Worm (Caenorhabditis elegans): ENCODE data around the gene fbxa-105.

Gene fbxa-105

ce11 chrV:7355464-7355863 lies 36.4 kb downstream of the fbxa-105 start, which contains the start of gene tag-293:
Gene tag-293, minus strand, starts transcription at chrV:7355564.
- no peak for TF ChIP-seq nhr-28 (tag; optimal IDR thresholded peaks at IDR 0.05)
- TF ChIP-seq nhr-12 (tag; optimal IDR thresholded peaks at IDR 0.05) = no peak
- no peak for TF ChIP-seq nhr-85 (tag)
- TF ChIP-seq zip-4 (GFP tag; optimal IDR thresholded peaks at IDR 0.05) = no peak
- no peak for TF ChIP-seq aly-2 (tag; optimal IDR thresholded peaks at IDR 0.05)
- no peak for TF ChIP-seq unc-86 (tag; optimal IDR thresholded peaks at IDR 0.05)
- TF ChIP-seq aha-1 (tag; optimal IDR thresholded peaks at IDR 0.05) = no peak
- TF ChIP-seq tlp-1 (tag; optimal IDR thresholded peaks at IDR 0.05) = no peak
- TF ChIP-seq nhr-77 (tag; optimal IDR thresholded peaks at IDR 0.05) = no peak
- no peak for TF ChIP-seq swsn-7 (tag; optimal IDR thresholded peaks at IDR 0.05)
- no peak for TF ChIP-seq egl-13 (tag; optimal IDR thresholded peaks at IDR 0.05)
- TF ChIP-seq lin-39 (tag; optimal IDR thresholded peaks at IDR 0.05) = no peak

- TF ChIP-seq aha-1 (tag; optimal IDR thresholded peaks at IDR 0.05) (no peak), pqm-1 (tag; optimal IDR thresholded peaks at IDR 0.05) (no peak), vab-15 (tag; optimal IDR thresholded peaks at IDR 0.05) (no peak), nhr-237 (tag; optimal IDR thresholded peaks at IDR 0.05) (no peak), lsy-2 (tag; optimal IDR thresholded peaks at IDR 0.05) (no peak), egl-27 (tag; optimal IDR thresholded peaks at IDR 0.05) (no peak)
Measured at ce11 chrV:7353602-7354001, 38.2 kb downstream of the fbxa-105 start.

- no peak for TF ChIP-seq Y116A8C.19 (tag; optimal IDR thresholded peaks at IDR 0.05; ENCODE audit: borderline replicate concordance)
- no peak for TF ChIP-seq ztf-11 (tag; optimal IDR thresholded peaks at IDR 0.05)
- TF ChIP-seq jun-1 (tag; optimal IDR thresholded peaks at IDR 0.05) = no peak
- no peak for TF ChIP-seq elt-3 (tag; optimal IDR thresholded peaks at IDR 0.05)
- no peak for TF ChIP-seq C34B4.2 (tag; optimal IDR thresholded peaks at IDR 0.05)
- no peak for TF ChIP-seq fkh-10 (GFP tag; optimal IDR thresholded peaks at IDR 0.05)
- TF ChIP-seq unc-86 (tag; optimal IDR thresholded peaks at IDR 0.05) = no peak
- no peak for TF ChIP-seq unc-62 (GFP tag; optimal IDR thresholded peaks at IDR 0.05)
- no peak for TF ChIP-seq nhr-20 (tag; optimal IDR thresholded peaks at IDR 0.05)
- TF ChIP-seq lsy-2 (tag; optimal IDR thresholded peaks at IDR 0.05) = no peak
Measured at ce11 chrV:7352186-7353053, 39.4 kb downstream of the fbxa-105 start, which contains the start of the genes srh-231 and srh-275. Gene srh-231, minus strand, starts transcription at chrV:7352236. Gene srh-275, plus strand, starts transcription at chrV:7353003.

- TF ChIP-seq nhr-84 (tag; optimal IDR thresholded peaks at IDR 0.05) = no peak
- TF ChIP-seq fkh-4 (tag; optimal IDR thresholded peaks at IDR 0.05; ENCODE audit: borderline replicate concordance) = no peak
- no peak for TF ChIP-seq dpl-1 (GFP tag; optimal IDR thresholded peaks at IDR 0.05)
- TF ChIP-seq tbx-2 (tag; optimal IDR thresholded peaks at IDR 0.05) = no peak
- no peak for TF ChIP-seq aly-2 (tag; optimal IDR thresholded peaks at IDR 0.05)
- no peak for TF ChIP-seq snu-23 (GFP tag; optimal IDR thresholded peaks at IDR 0.05)
- TF ChIP-seq zip-4 (GFP tag; optimal IDR thresholded peaks at IDR 0.05) = no peak
- TF ChIP-seq lsy-2 (tag; optimal IDR thresholded peaks at IDR 0.05) = no peak
- no peak for TF ChIP-seq mep-1 (tag; optimal IDR thresholded peaks at IDR 0.05)
- no peak for TF ChIP-seq snpc-4 (tag; optimal IDR thresholded peaks at IDR 0.05)
- TF ChIP-seq dsc-1 (tag; optimal IDR thresholded peaks at IDR 0.05) = no peak
- TF ChIP-seq nhr-76 (tag; optimal IDR thresholded peaks at IDR 0.05) = no peak
- TF ChIP-seq nhr-20 (tag; optimal IDR thresholded peaks at IDR 0.05) = no peak
- no peak for TF ChIP-seq ztf-4 (tag; optimal IDR thresholded peaks at IDR 0.05)
Measured at ce11 chrV:7349541-7349940, 42.3 kb downstream of the fbxa-105 start, which contains the start of gene nhr-149. Gene nhr-149, minus strand, starts transcription at chrV:7349641.

Measured in whole organism, L1 larva.